Worm (Caenorhabditis elegans): ENCODE measurements around the gene T05A8.7.

T05A8.7 gene

ce11 chrII:2726774-2727173, 15.4 kb downstream of the T05A8.7 start:
- TF ChIP-seq cnd-1 (tag; optimal IDR thresholded peaks at IDR 0.05) (no peak), hlh-1 (tag; optimal IDR thresholded peaks at IDR 0.05) (peak; percentile 37), lsy-2 (tag; optimal IDR thresholded peaks at IDR 0.05) (no peak), elt-1 (tag; optimal IDR thresholded peaks at IDR 0.05; ENCODE audit: borderline replicate concordance, insufficient read depth) (no peak), unc-120 (tag; optimal IDR thresholded peaks at IDR 0.05; ENCODE audit: poor library complexity, severe bottlenecking) (peak; percentile 54), pha-4 (tag; optimal IDR thresholded peaks at IDR 0.05) (no peak), zip-8 (tag; optimal IDR thresholded peaks at IDR 0.05) (no peak), unc-62 (GFP tag; optimal IDR thresholded peaks at IDR 0.05) (peak; percentile 63), lin-13 (tag; optimal IDR thresholded peaks at IDR 0.05) (no peak), snpc-4 (tag; optimal IDR thresholded peaks at IDR 0.05) (no peak), elt-3 (tag; optimal IDR thresholded peaks at IDR 0.05) (no peak)

ce11 chrII:2725561-2725960, 16.6 kb downstream of the T05A8.7 start, which contains the start of the genes T05A8.11 and nep-2:
Gene T05A8.11, minus strand, starts transcription at chrII:2725661.
Gene nep-2, minus strand, starts transcription at chrII:2725752.
- TF ChIP-seq hlh-1 (tag; optimal IDR thresholded peaks at IDR 0.05) (no peak), nhr-76 (tag; optimal IDR thresholded peaks at IDR 0.05) (no peak), ztf-11 (tag; optimal IDR thresholded peaks at IDR 0.05) (no peak), unc-62 (GFP tag; optimal IDR thresholded peaks at IDR 0.05) (no peak), mep-1 (tag; optimal IDR thresholded peaks at IDR 0.05) (no peak), lin-32 (GFP tag; optimal IDR thresholded peaks at IDR 0.05) (no peak), sem-2 (GFP tag; optimal IDR thresholded peaks at IDR 0.05) (no peak), ces-1 (GFP tag; optimal IDR thresholded peaks at IDR 0.05) (no peak), nhr-28 (tag; optimal IDR thresholded peaks at IDR 0.05) (no peak), snpc-4 (tag; optimal IDR thresholded peaks at IDR 0.05) (no peak), nhr-2 (tag; optimal IDR thresholded peaks at IDR 0.05) (no peak), elt-1 (tag; optimal IDR thresholded peaks at IDR 0.05; ENCODE audit: borderline replicate concordance, insufficient read depth) (no peak), flh-1 (GFP tag; optimal IDR thresholded peaks at IDR 0.05) (no peak)

- TF ChIP-seq zip-8 (tag; optimal IDR thresholded peaks at IDR 0.05) = no peak
- TF ChIP-seq ceh-83 (GFP tag; optimal IDR thresholded peaks at IDR 0.05) = no peak
- no peak for TF ChIP-seq ces-1 (GFP tag; optimal IDR thresholded peaks at IDR 0.05)
- no peak for TF ChIP-seq lin-32 (GFP tag; optimal IDR thresholded peaks at IDR 0.05)
- no peak for TF ChIP-seq lsy-2 (tag; optimal IDR thresholded peaks at IDR 0.05)
- TF ChIP-seq mab-5 (tag; optimal IDR thresholded peaks at IDR 0.05) = no peak
- no peak for TF ChIP-seq bed-3 (GFP tag; optimal IDR thresholded peaks at IDR 0.05)
- TF ChIP-seq elt-3 (tag; optimal IDR thresholded peaks at IDR 0.05) = no peak
- TF ChIP-seq cnd-1 (tag; optimal IDR thresholded peaks at IDR 0.05) = no peak
- TF ChIP-seq blmp-1 (tag; optimal IDR thresholded peaks at IDR 0.05) = no peak
- no peak for TF ChIP-seq hlh-1 (tag; optimal IDR thresholded peaks at IDR 0.05)
- TF ChIP-seq ceh-43 (GFP tag; optimal IDR thresholded peaks at IDR 0.05) = no peak
- no peak for TF ChIP-seq flh-1 (GFP tag; optimal IDR thresholded peaks at IDR 0.05)
- no peak for TF ChIP-seq drap-1 (GFP tag; optimal IDR thresholded peaks at IDR 0.05)
- TF ChIP-seq lin-13 (tag; optimal IDR thresholded peaks at IDR 0.05) = no peak
- no peak for TF ChIP-seq sptf-1 (tag; optimal IDR thresholded peaks at IDR 0.05)
- TF ChIP-seq unc-120 (tag; optimal IDR thresholded peaks at IDR 0.05; ENCODE audit: poor library complexity, severe bottlenecking) = no peak
Measured at ce11 chrII:2721992-2722391, 20.2 kb downstream of the T05A8.7 start.

- TF ChIP-seq mab-5 (tag; optimal IDR thresholded peaks at IDR 0.05) = no peak
- TF ChIP-seq sptf-1 (tag; optimal IDR thresholded peaks at IDR 0.05) = no peak
- TF ChIP-seq lin-13 (tag; optimal IDR thresholded peaks at IDR 0.05) = no peak
- no peak for TF ChIP-seq mls-2 (tag; optimal IDR thresholded peaks at IDR 0.05)
- TF ChIP-seq tbx-8 (GFP tag; optimal IDR thresholded peaks at IDR 0.05) = no peak
- TF ChIP-seq nhr-2 (tag; optimal IDR thresholded peaks at IDR 0.05) = no peak
- TF ChIP-seq ceh-39 (tag; optimal IDR thresholded peaks at IDR 0.05) = no peak
- TF ChIP-seq zip-8 (tag; optimal IDR thresholded peaks at IDR 0.05) = no peak
- no peak for TF ChIP-seq mep-1 (tag; optimal IDR thresholded peaks at IDR 0.05)
- TF ChIP-seq nhr-237 (tag; optimal IDR thresholded peaks at IDR 0.05) = no peak
- TF ChIP-seq cnd-1 (tag; optimal IDR thresholded peaks at IDR 0.05) = no peak
- no peak for TF ChIP-seq nhr-28 (tag; optimal IDR thresholded peaks at IDR 0.05)
- no peak for TF ChIP-seq unc-120 (tag; optimal IDR thresholded peaks at IDR 0.05; ENCODE audit: poor library complexity, severe bottlenecking)
Measured at ce11 chrII:2719212-2719611, 22.9 kb downstream of the T05A8.7 start.

ce11 chrII:2717335-2717734, 24.8 kb downstream of the T05A8.7 start, which contains the start of gene T05A8.3:
Gene T05A8.3, minus strand, starts transcription at chrII:2717435.
- no peak for TF ChIP-seq sem-2 (GFP tag; optimal IDR thresholded peaks at IDR 0.05)
- no peak for TF ChIP-seq sptf-1 (tag; optimal IDR thresholded peaks at IDR 0.05)
- no peak for TF ChIP-seq elt-3 (tag; optimal IDR thresholded peaks at IDR 0.05)
- no peak for TF ChIP-seq nhr-237 (tag; optimal IDR thresholded peaks at IDR 0.05)

All from whole organism, mixed stage, embryonic.